Worm (Caenorhabditis elegans) whole organism, L2 larva: ENCODE measurements around the gene pole-4.

Experiments
- Y55F3AM.14 ChIP-seq: fragments of 200-800 bp; sonication (Bioruptor generic); optimal IDR thresholded peaks from 2 replicates; lab custom pipeline; 2018; ENCODE audit warnings: mild to moderate bottlenecking, missing genetic modification characterization, missing compliant biosample characterization
- ama-1 ChIP-seq: fragments of 150-350 bp; optimal IDR thresholded peaks from 2 replicates; lab custom pipeline; 2018; ENCODE audit warnings: inconsistent platforms
- elt-3 ChIP-seq: sonication (generic microtip); optimal IDR thresholded peaks from 2 replicates; lab custom pipeline; 2017; ENCODE audit warnings: missing biosample characterization, missing genetic modification characterization
- fos-1 ChIP-seq: fragments of 150-350 bp; optimal IDR thresholded peaks from 2 replicates; lab custom pipeline; 2014; ENCODE audit warnings: missing biosample characterization, missing genetic modification characterization
- mdl-1 ChIP-seq, 2 experiments: fragments of 150-350 bp in 1 of 2; sonication (generic microtip) in 1 of 2; optimal IDR thresholded peaks; 2 replicates each; lab custom pipeline; 2017; ENCODE audit warnings: missing biosample characterization in 2 of 2, missing genetic modification characterization in 2 of 2
- nhr-10 ChIP-seq: sonication (generic microtip); optimal IDR thresholded peaks from 2 replicates; lab custom pipeline; 2017; ENCODE audit warnings: missing biosample characterization, missing genetic modification characterization
- nhr-11 ChIP-seq: fragments of 150-350 bp; optimal IDR thresholded peaks from 2 replicates; lab custom pipeline; 2014; ENCODE audit warnings: missing biosample characterization, missing genetic modification characterization
- nhr-12 ChIP-seq: fragments of 150-350 bp; optimal IDR thresholded peaks from 2 replicates; lab custom pipeline; 2014; ENCODE audit warnings: missing biosample characterization, missing genetic modification characterization
- skn-1 ChIP-seq: sonication (generic microtip); optimal IDR thresholded peaks from 2 replicates; lab custom pipeline; 2017; ENCODE audit warnings: missing biosample characterization, missing genetic modification characterization
- unc-55 ChIP-seq: fragments of 150-350 bp; sonication (generic microtip); optimal IDR thresholded peaks from 3 replicates; lab custom pipeline; 2014; ENCODE audit warnings: missing biosample characterization, missing genetic modification reagents, missing genetic modification characterization

DNA sequence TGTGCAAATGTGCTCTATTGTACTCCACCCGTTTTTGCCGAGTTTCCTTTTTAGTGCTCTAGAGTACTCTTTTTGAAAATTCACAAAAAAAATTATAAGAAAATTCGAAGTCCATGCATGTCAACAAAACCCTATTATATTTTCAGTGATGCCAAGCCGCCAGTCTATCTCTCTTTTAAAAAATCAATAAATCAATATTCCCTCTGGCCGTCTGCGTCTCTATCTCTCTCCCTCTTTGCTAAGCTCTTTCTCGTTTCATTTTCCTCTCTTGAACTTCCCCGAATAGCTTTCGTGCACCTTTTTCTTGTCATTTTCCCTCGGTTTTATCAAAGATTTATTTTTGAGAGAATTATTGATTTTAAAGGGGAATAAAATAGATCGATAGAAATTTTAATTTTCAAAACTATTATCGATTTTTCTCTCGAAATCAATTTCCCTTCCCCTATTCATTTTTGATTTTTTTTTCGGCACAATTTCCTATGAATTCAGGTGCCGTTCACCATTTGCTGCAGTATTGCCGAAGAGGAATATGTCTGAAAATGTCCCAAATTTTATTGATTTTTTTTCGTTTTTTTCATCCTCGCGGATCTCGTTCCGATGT lies 16.6 kb downstream of the pole-4 start:
- no peak for TF ChIP-seq ama-1 (lab: Kevin White, UChicago)
- TF ChIP-seq mdl-1 (tag; optimal IDR thresholded peaks at IDR 0.05; lab: Kevin White, UChicago), result no peak
- TF ChIP-seq elt-3 (tag; lab: Kevin White, UChicago), result no peak
- no peak for TF ChIP-seq Y55F3AM.14 (GFP tag; lab: Kevin White, UChicago)
- no peak for TF ChIP-seq skn-1
- no peak for TF ChIP-seq fos-1 (tag; lab: Kevin White, UChicago)
- TF ChIP-seq nhr-12 (tag; lab: Kevin White, UChicago), result no peak
- TF ChIP-seq nhr-11 (tag; lab: Kevin White, UChicago), result no peak
- no peak for TF ChIP-seq unc-55 (GFP tag; lab: Kevin White, UChicago)
- TF ChIP-seq nhr-10 (tag; lab: Kevin White, UChicago), result no peak
